Fruit fly (Drosophila melanogaster) whole organism, embryonic: ENCODE measurements around the gene DZIP1.

ENCODE experiments used
- Aef1 ChIP-seq: fragments of 200-800 bp; sonication (Bioruptor generic); IDR thresholded peaks from 3 replicates; pipeline ENCODE4 v1.3.6; 2022; ENCODE audit warnings: missing biosample characterization, missing genetic modification characterization
- Atf3 ChIP-seq: fragments of 200-800 bp; sonication (Bioruptor generic); optimal IDR thresholded peaks from 3 replicates; lab custom pipeline; 2016; ENCODE audit warnings: missing biosample characterization, missing genetic modification characterization
- C15 ChIP-seq: fragments of 200-800 bp; sonication (Bioruptor generic); IDR thresholded peaks from 3 replicates; pipeline ENCODE4 v1.3.6; 2022; ENCODE audit warnings: missing biosample characterization, missing genetic modification characterization
- CG14860 ChIP-seq: fragments of 200-800 bp; sonication (Bioruptor generic); IDR thresholded peaks from 3 replicates; pipeline ENCODE4 v1.3.6; 2022; ENCODE audit warnings: missing biosample characterization, missing genetic modification characterization; ENCODE audit not compliant: partially characterized antibody
- CG15601 ChIP-seq: fragments of 200-800 bp; sonication (Bioruptor generic); optimal IDR thresholded peaks from 3 replicates; lab custom pipeline; 2019; ENCODE audit warnings: missing biosample characterization, mild to moderate bottlenecking, missing genetic modification characterization, moderate library complexity
- CG1602 ChIP-seq: fragments of 200-800 bp; sonication (Bioruptor generic); optimal IDR thresholded peaks from 3 replicates; lab custom pipeline; 2016; ENCODE audit warnings: missing biosample characterization, missing genetic modification characterization
- CG1792 ChIP-seq: fragments of 200-800 bp; sonication (Bioruptor generic); optimal IDR thresholded peaks from 2 replicates; lab custom pipeline; 2016; ENCODE audit warnings: missing biosample characterization, missing genetic modification characterization
- CG18764 ChIP-seq: fragments of 200-800 bp; sonication (Bioruptor generic); optimal IDR thresholded peaks from 3 replicates; lab custom pipeline; 2016; ENCODE audit warnings: missing biosample characterization, missing genetic modification characterization
- CG2678 ChIP-seq: fragments of 200-800 bp; sonication (Bioruptor generic); optimal IDR thresholded peaks from 3 replicates; lab custom pipeline; 2019; ENCODE audit warnings: missing biosample characterization, mild to moderate bottlenecking, missing genetic modification characterization, moderate library complexity
- CG2875 ChIP-seq: fragments of 200-800 bp; sonication (Bioruptor generic); optimal IDR thresholded peaks from 2 replicates; lab custom pipeline; 2017; ENCODE audit warnings: missing biosample characterization, mild to moderate bottlenecking, missing genetic modification characterization, missing genetic modification reagents
- CG30431 ChIP-seq: fragments of 200-800 bp; sonication (Bioruptor generic); optimal IDR thresholded peaks from 2 replicates; lab custom pipeline; 2017; ENCODE audit warnings: missing biosample characterization, missing genetic modification characterization
- CG33557 ChIP-seq: fragments of 200-800 bp; sonication (Bioruptor generic); optimal IDR thresholded peaks from 2 replicates; lab custom pipeline; 2019; ENCODE audit warnings: missing biosample characterization, mild to moderate bottlenecking, missing genetic modification characterization, moderate library complexity
- CG6689 ChIP-seq: fragments of 200-800 bp; sonication (Bioruptor generic); IDR thresholded peaks from 2 replicates; pipeline ENCODE4 v1.3.6; 2022; ENCODE audit warnings: missing biosample characterization, missing genetic modification characterization
- CG6765 ChIP-seq: fragments of 200-800 bp; sonication (Bioruptor generic); optimal IDR thresholded peaks from 3 replicates; lab custom pipeline; 2017; ENCODE audit warnings: missing biosample characterization, mild to moderate bottlenecking, missing genetic modification characterization
- CG6791 ChIP-seq: fragments of 200-800 bp; sonication (Bioruptor generic); IDR thresholded peaks from 3 replicates; pipeline ENCODE4 v1.3.6; 2022; ENCODE audit warnings: missing biosample characterization, missing genetic modification characterization; ENCODE audit not compliant: partially characterized antibody
- CG7372 ChIP-seq: fragments of 200-800 bp; sonication (Bioruptor generic); IDR thresholded peaks from 2 replicates; pipeline ENCODE4 v1.3.6; 2022; ENCODE audit warnings: missing biosample characterization, missing genetic modification characterization
- CG9609 ChIP-seq: fragments of 200-800 bp; sonication (Bioruptor generic); optimal IDR thresholded peaks from 3 replicates; lab custom pipeline; 2016; ENCODE audit warnings: missing biosample characterization, missing genetic modification characterization
- CHES-1-like ChIP-seq: fragments of 200-800 bp; sonication (Bioruptor generic); optimal IDR thresholded peaks from 2 replicates; lab custom pipeline; 2016; ENCODE audit warnings: missing biosample characterization, missing genetic modification characterization
- CkIIα-i1 ChIP-seq: fragments of 200-800 bp; sonication (Bioruptor generic); IDR thresholded peaks from 2 replicates; pipeline ENCODE4 v1.3.6; 2022; ENCODE audit warnings: missing biosample characterization, missing genetic modification characterization
- D ChIP-seq, 2 experiments: fragments of 200-800 bp in 1 of 2; fragments of >200 bp in 1 of 2; sonication (Bioruptor generic) in 1 of 2; optimal IDR thresholded peaks; 2 replicates in 1 of 2; 3 replicates in 1 of 2; lab custom pipeline; 2017; ENCODE audit warnings: mild to moderate bottlenecking in 1 of 2, missing biosample characterization in 1 of 2, missing genetic modification characterization in 1 of 2, missing genetic modification reagents in 1 of 2
- Dip3 ChIP-seq: fragments of 200-800 bp; sonication (Bioruptor generic); optimal IDR thresholded peaks from 3 replicates; lab custom pipeline; 2016; ENCODE audit warnings: missing biosample characterization, missing genetic modification characterization
- Eip74EF ChIP-seq, 2 experiments: fragments of 200-800 bp in 1 of 2; fragments of >200 bp in 1 of 2; sonication (Bioruptor generic) in 1 of 2; optimal IDR thresholded peaks; 2 replicates each; lab custom pipeline; 2017 to 2019; ENCODE audit warnings: missing biosample characterization in 2 of 2, missing genetic modification characterization in 2 of 2, mild to moderate bottlenecking in 1 of 2, moderate library complexity in 1 of 2
- Fer3 ChIP-seq: fragments of 200-800 bp; sonication (Bioruptor generic); optimal IDR thresholded peaks from 2 replicates; lab custom pipeline; 2018; ENCODE audit warnings: missing biosample characterization, mild to moderate bottlenecking, missing genetic modification characterization, moderate library complexity
- HLH3B ChIP-seq: fragments of 200-800 bp; sonication (Bioruptor generic); IDR thresholded peaks from 2 replicates; pipeline ENCODE4 v1.3.6; 2022; ENCODE audit warnings: missing biosample characterization, missing genetic modification characterization
- Hand ChIP-seq: fragments of 200-800 bp; sonication (Bioruptor generic); optimal IDR thresholded peaks from 2 replicates; lab custom pipeline; 2017; ENCODE audit warnings: mild to moderate bottlenecking, missing biosample characterization, missing genetic modification reagents, missing genetic modification characterization
- Hey ChIP-seq: fragments of 200-800 bp; sonication (Bioruptor generic); optimal IDR thresholded peaks from 3 replicates; lab custom pipeline; 2018; ENCODE audit warnings: missing biosample characterization, mild to moderate bottlenecking, missing genetic modification characterization
- Myb ChIP-seq: fragments of 200-800 bp; sonication (Bioruptor generic); optimal IDR thresholded peaks from 2 replicates; lab custom pipeline; 2016; ENCODE audit warnings: missing biosample characterization, missing genetic modification characterization
- NfI ChIP-seq: fragments of 200-800 bp; sonication (Bioruptor generic); optimal IDR thresholded peaks from 3 replicates; lab custom pipeline; 2018; ENCODE audit warnings: missing biosample characterization, mild to moderate bottlenecking, missing genetic modification characterization, moderate library complexity
- Poxn ChIP-seq: fragments of 200-800 bp; sonication (Bioruptor generic); IDR thresholded peaks from 2 replicates; pipeline ENCODE4 v1.3.6; 2022; ENCODE audit warnings: missing biosample characterization, missing genetic modification characterization
- Vsx1 ChIP-seq: fragments of 200-800 bp; sonication (Bioruptor generic); optimal IDR thresholded peaks from 2 replicates; lab custom pipeline; 2017; ENCODE audit warnings: missing biosample characterization, mild to moderate bottlenecking, missing genetic modification characterization, missing genetic modification reagents
- ac ChIP-seq: fragments of 200-800 bp; sonication (Bioruptor generic); optimal IDR thresholded peaks from 3 replicates; lab custom pipeline; 2017; ENCODE audit warnings: missing biosample characterization, mild to moderate bottlenecking, missing genetic modification characterization
- cas ChIP-seq: fragments of 200-800 bp; sonication (Bioruptor generic); IDR thresholded peaks from 2 replicates; pipeline ENCODE4 v1.3.6; 2022; ENCODE audit warnings: missing biosample characterization, missing genetic modification characterization
- chn ChIP-seq: fragments of 200-800 bp; sonication (Bioruptor generic); optimal IDR thresholded peaks from 2 replicates; lab custom pipeline; 2016; ENCODE audit warnings: missing biosample characterization, missing genetic modification characterization
- ci ChIP-seq: fragments of 200-800 bp; sonication (Bioruptor generic); IDR thresholded peaks from 3 replicates; pipeline ENCODE4 v1.3.6; 2022; ENCODE audit warnings: missing biosample characterization, missing genetic modification characterization
- dmrt11E ChIP-seq: fragments of 200-800 bp; sonication (Bioruptor generic); optimal IDR thresholded peaks from 3 replicates; lab custom pipeline; 2018; ENCODE audit warnings: missing biosample characterization, mild to moderate bottlenecking, missing genetic modification characterization, moderate library complexity
- fd102C ChIP-seq: fragments of 200-800 bp; sonication (Bioruptor generic); optimal IDR thresholded peaks from 2 replicates; lab custom pipeline; 2018; ENCODE audit warnings: missing biosample characterization, mild to moderate bottlenecking, missing genetic modification characterization, moderate library complexity
- ham ChIP-seq: fragments of 200-800 bp; sonication (Bioruptor generic); IDR thresholded peaks from 2 replicates; pipeline ENCODE4 v1.3.6; 2022; ENCODE audit warnings: missing biosample characterization, missing genetic modification characterization
- hb ChIP-seq: fragments of 200-800 bp; sonication (Bioruptor generic); IDR thresholded peaks from 3 replicates; pipeline ENCODE4 v1.3.6; 2022; ENCODE audit warnings: missing biosample characterization, missing genetic modification characterization; ENCODE audit not compliant: partially characterized antibody
- her ChIP-seq: fragments of 200-800 bp; sonication (Bioruptor generic); optimal IDR thresholded peaks from 2 replicates; lab custom pipeline; 2016; ENCODE audit warnings: missing biosample characterization, missing genetic modification characterization
- klu ChIP-seq: fragments of 200-800 bp; sonication (Bioruptor generic); IDR thresholded peaks from 2 replicates; pipeline ENCODE4 v1.3.6; 2022; ENCODE audit warnings: missing biosample characterization, missing genetic modification characterization
- luna ChIP-seq: fragments of 200-800 bp; sonication (Bioruptor generic); optimal IDR thresholded peaks from 2 replicates; lab custom pipeline; 2016; ENCODE audit warnings: missing biosample characterization, missing genetic modification characterization
- mirr ChIP-seq: fragments of 200-800 bp; sonication (Bioruptor generic); optimal IDR thresholded peaks from 3 replicates; lab custom pipeline; 2018; ENCODE audit warnings: missing biosample characterization, mild to moderate bottlenecking, missing genetic modification characterization
- odd ChIP-seq: fragments of 200-800 bp; sonication (Bioruptor generic); optimal IDR thresholded peaks from 2 replicates; lab custom pipeline; 2017; ENCODE audit warnings: missing biosample characterization, mild to moderate bottlenecking, missing genetic modification characterization
- pnt ChIP-seq: fragments of 200-800 bp; sonication (Bioruptor generic); optimal IDR thresholded peaks from 3 replicates; lab custom pipeline; 2016; ENCODE audit warnings: missing biosample characterization, missing genetic modification characterization
- repo ChIP-seq: fragments of 200-800 bp; sonication (Bioruptor generic); optimal IDR thresholded peaks from 2 replicates; lab custom pipeline; 2016; ENCODE audit warnings: missing biosample characterization, missing genetic modification characterization
- sc ChIP-seq, 3 experiments: fragments of >200 bp in 2 of 3; fragments of 200-800 bp in 1 of 3; sonication (Bioruptor generic) in 1 of 3; optimal IDR thresholded peaks; 2 replicates in 2 of 3; 3 replicates in 1 of 3; lab custom pipeline; 2017; ENCODE audit warnings: mild to moderate bottlenecking in 1 of 3, missing biosample characterization in 1 of 3, missing genetic modification characterization in 1 of 3, missing genetic modification reagents in 1 of 3
- tap ChIP-seq: fragments of 200-800 bp; optimal IDR thresholded peaks from 3 replicates; lab custom pipeline; 2019; ENCODE audit warnings: missing biosample characterization, mild to moderate bottlenecking, missing genetic modification characterization, moderate library complexity
- unc-4 ChIP-seq: fragments of 200-800 bp; sonication (Bioruptor generic); IDR thresholded peaks from 2 replicates; pipeline ENCODE4 v1.3.6; 2022; ENCODE audit warnings: missing biosample characterization, missing genetic modification characterization; ENCODE audit not compliant: partially characterized antibody
- z ChIP-seq: fragments of 200-800 bp; sonication (Bioruptor generic); IDR thresholded peaks from 3 replicates; pipeline ENCODE4 v1.3.6; 2022; ENCODE audit warnings: missing biosample characterization, missing genetic modification characterization
- zf30C ChIP-seq: fragments of 200-800 bp; sonication (Bioruptor generic); optimal IDR thresholded peaks from 3 replicates; lab custom pipeline; 2018; ENCODE audit warnings: missing biosample characterization, mild to moderate bottlenecking, missing genetic modification characterization
- zfh1 ChIP-seq: fragments of 200-800 bp; sonication (Bioruptor generic); IDR thresholded peaks from 3 replicates; pipeline ENCODE4 v1.3.6; 2022; ENCODE audit warnings: missing biosample characterization, missing genetic modification characterization

Gene DZIP1

DNA sequence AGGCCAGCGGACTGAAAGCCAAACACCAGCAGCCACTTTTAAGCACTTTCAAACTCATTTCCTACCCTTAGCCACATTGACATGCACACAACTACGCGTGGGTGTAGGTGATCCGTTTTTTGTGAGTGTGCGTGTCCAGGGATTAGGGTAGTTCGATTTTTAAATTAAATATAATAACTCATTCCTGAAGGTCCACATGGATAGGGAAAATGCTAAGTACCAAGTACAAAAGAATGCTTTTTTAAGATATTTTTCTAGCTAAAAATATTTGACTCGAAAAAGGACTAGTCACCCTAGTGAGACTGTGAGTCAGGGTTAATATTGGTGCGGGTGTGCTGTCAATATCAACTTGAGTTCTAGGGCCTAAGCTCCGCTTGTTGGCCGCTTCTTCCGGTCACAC, 40.3 kb upstream of the DZIP1 start (continued):
- no peak for TF ChIP-seq HLH3B
- no peak for TF ChIP-seq luna (GFP tag; lab: Kevin White, UChicago)
- no peak for TF ChIP-seq zfh1
- TF ChIP-seq chn (GFP tag; lab: Kevin White, UChicago) = no peak
- no peak for TF ChIP-seq Atf3
- no peak for TF ChIP-seq CG18764 (GFP tag; lab: Kevin White, UChicago)
- TF ChIP-seq Hey (tag; lab: Kevin White, UChicago) = no peak
- no peak for TF ChIP-seq ci (GFP tag; lab: Robert Waterston, UW)
- no peak for TF ChIP-seq CG1602
- no peak for TF ChIP-seq CG2875 (GFP tag; lab: Kevin White, UChicago)
- no peak for TF ChIP-seq hb (GFP tag; lab: Robert Waterston, UW)
- no peak for TF ChIP-seq fd102C (GFP tag; lab: Kevin White, UChicago)
- no peak for TF ChIP-seq Aef1 (GFP tag; lab: Robert Waterston, UW)
- TF ChIP-seq ham (GFP tag; lab: Robert Waterston, UW) = no peak
- TF ChIP-seq CG7372 (GFP tag; lab: Robert Waterston, UW) = no peak
- TF ChIP-seq CG6689 (GFP tag; lab: Robert Waterston, UW) = no peak
- TF ChIP-seq CG33557 (GFP tag; lab: Kevin White, UChicago) = no peak
- no peak for TF ChIP-seq z (GFP tag; lab: Robert Waterston, UW)
- TF ChIP-seq pnt = no peak
- TF ChIP-seq CG30431 (GFP tag; lab: Kevin White, UChicago) = no peak
- TF ChIP-seq odd = no peak
- peak; percentile 17 for TF ChIP-seq CG6765 (GFP tag; lab: Kevin White, UChicago)
- TF ChIP-seq tap (tag; lab: Kevin White, UChicago) = peak; percentile 4
- no peak for TF ChIP-seq CkIIα-i1 (GFP tag; lab: Robert Waterston, UW)
- TF ChIP-seq CG2678 (tag; lab: Kevin White, UChicago) = peak; percentile 62
- TF ChIP-seq dmrt11E (tag; lab: Kevin White, UChicago) = no peak
- peak; percentile 58 for TF ChIP-seq Hand (GFP tag; lab: Kevin White, UChicago)
- no peak for TF ChIP-seq CG9609
- no peak for TF ChIP-seq Eip74EF (GFP tag; optimal IDR thresholded peaks at IDR 0.05; lab: Kevin White, UChicago)
- no peak for TF ChIP-seq Dip3 (GFP tag; lab: Kevin White, UChicago)
- no peak for TF ChIP-seq unc-4 (GFP tag; lab: Robert Waterston, UW)
- no peak for TF ChIP-seq Myb (GFP tag; lab: Kevin White, UChicago)
- no peak for TF ChIP-seq sc (optimal IDR thresholded peaks at IDR 0.05; lab: Kevin White, UChicago)
- TF ChIP-seq sc (GFP tag; optimal IDR thresholded peaks at IDR 0.05; lab: Kevin White, UChicago) = no peak
- no peak for TF ChIP-seq CG15601 (tag; lab: Kevin White, UChicago)
- TF ChIP-seq CHES-1-like (GFP tag; lab: Kevin White, UChicago) = no peak
- TF ChIP-seq C15 (GFP tag; lab: Robert Waterston, UW) = no peak
- no peak for TF ChIP-seq klu (GFP tag; lab: Robert Waterston, UW)
- no peak for TF ChIP-seq Vsx1 (GFP tag; lab: Kevin White, UChicago)
- peak; percentile 35 for TF ChIP-seq NfI (GFP tag; lab: Kevin White, UChicago)
- TF ChIP-seq zf30C = no peak
- no peak for TF ChIP-seq her
- TF ChIP-seq CG1792 (GFP tag; lab: Kevin White, UChicago) = no peak
- no peak for TF ChIP-seq CG6791 (GFP tag; lab: Robert Waterston, UW)
- TF ChIP-seq CG14860 (GFP tag; lab: Robert Waterston, UW) = no peak
- TF ChIP-seq D (optimal IDR thresholded peaks at IDR 0.05; lab: Kevin White, UChicago) = no peak
- TF ChIP-seq D (GFP tag; optimal IDR thresholded peaks at IDR 0.05; lab: Kevin White, UChicago) = no peak
- no peak for TF ChIP-seq repo (GFP tag; lab: Kevin White, UChicago)
- TF ChIP-seq Fer3 = peak; percentile 28
- no peak for TF ChIP-seq cas
- TF ChIP-seq Poxn (GFP tag; lab: Robert Waterston, UW) = no peak
- no peak for TF ChIP-seq ac (GFP tag; lab: Kevin White, UChicago)
- no peak for TF ChIP-seq mirr
